Worm (Caenorhabditis elegans): Measurements from ENCODE around the gene pges-2.

DNA sequence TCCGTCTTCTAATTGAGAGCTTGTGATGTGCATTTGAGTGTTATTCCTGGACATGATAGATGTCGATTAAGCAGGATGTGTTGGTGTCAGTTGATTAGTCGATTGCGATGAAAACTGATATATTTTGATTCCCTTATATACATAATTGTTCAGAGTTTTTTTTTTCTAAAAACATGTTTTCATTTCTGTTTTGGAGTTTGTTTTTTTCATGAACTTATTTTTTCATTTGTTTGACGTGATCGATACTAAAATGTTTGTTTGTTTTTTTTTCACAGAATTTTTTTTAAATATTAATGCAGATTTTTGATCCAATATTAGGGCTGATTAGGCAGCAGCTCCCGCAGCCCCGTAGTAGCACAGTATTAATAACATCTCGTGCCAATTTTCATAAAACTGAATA is 49.4 kb downstream of the pges-2 start, which contains the start of gene R09E10.2:
- TF ChIP-seq tab-1 (GFP tag; IDR thresholded peaks at IDR 0.05) (no peak), cog-1 (tag; optimal IDR thresholded peaks at IDR 0.05) (no peak), T22C8.4 (GFP tag; IDR thresholded peaks at IDR 0.05) (no peak), ztf-29 (GFP tag; IDR thresholded peaks at IDR 0.05) (no peak), ref-1 (GFP tag; conservative IDR thresholded peaks at IDR 0.05) (no peak), med-1 (GFP tag; optimal IDR thresholded peaks at IDR 0.05; ENCODE audit: insufficient read depth) (no peak)
